Worm (Caenorhabditis elegans): ENCODE measurements around the gene T14G8.6.

T14G8.6 gene

ce11 chrX:12876795-12877530 lies 14.3 kb upstream of the T14G8.6 start, which contains the start of gene bcat-1 (continued):
- TF ChIP-seq nhr-84 (tag; optimal IDR thresholded peaks at IDR 0.05) (no peak), dsc-1 (tag; optimal IDR thresholded peaks at IDR 0.05) (peak; percentile 55), nhr-12 (tag; optimal IDR thresholded peaks at IDR 0.05) (no peak), C04F5.9 (tag; optimal IDR thresholded peaks at IDR 0.05) (no peak), hlh-17 (GFP tag; optimal IDR thresholded peaks at IDR 0.05; ENCODE audit: borderline replicate concordance) (no peak), alr-1 (tag; optimal IDR thresholded peaks at IDR 0.05; ENCODE audit: borderline replicate concordance) (no peak), unc-98 (GFP tag; IDR thresholded peaks at IDR 0.05) (no peak), C16A3.4 (tag; optimal IDR thresholded peaks at IDR 0.05) (no peak), nhr-20 (tag; optimal IDR thresholded peaks at IDR 0.05) (peak; percentile 71), nhr-19 (GFP tag; conservative IDR thresholded peaks at IDR 0.05) (peak; percentile 75), egl-13 (tag; optimal IDR thresholded peaks at IDR 0.05) (peak; percentile 62), mab-9 (GFP tag; IDR thresholded peaks at IDR 0.05) (0 out of 2 replicates have a peak, but pooled peaks have one; percentile 6), jun-1 (tag; optimal IDR thresholded peaks at IDR 0.05) (peak; percentile 56), snu-23 (GFP tag; optimal IDR thresholded peaks at IDR 0.05) (peak; percentile 68), Y116A8C.19 (tag; optimal IDR thresholded peaks at IDR 0.05; ENCODE audit: borderline replicate concordance) (no peak), mep-1 (tag; optimal IDR thresholded peaks at IDR 0.05) (peak; percentile 33), lin-15B (tag; optimal IDR thresholded peaks at IDR 0.05) (no peak), hlh-4 (tag; optimal IDR thresholded peaks at IDR 0.05) (no peak), ztf-11 (tag; optimal IDR thresholded peaks at IDR 0.05) (peak in 1 of 2 experiments; percentile 55), grh-1 (GFP tag; IDR thresholded peaks at IDR 0.05) (no peak), nhr-47 (tag; optimal IDR thresholded peaks at IDR 0.05) (peak; percentile 77), nhr-90 (tag; optimal IDR thresholded peaks at IDR 0.05; ENCODE audit: poor library complexity) (peak; percentile 40), lin-13 (GFP tag; optimal IDR thresholded peaks at IDR 0.05) (no peak), nhr-28 (tag; optimal IDR thresholded peaks at IDR 0.05) (no peak), mdl-1 (tag; optimal IDR thresholded peaks at IDR 0.05) (peak; percentile 36 to 97), lin-35 (GFP tag; optimal IDR thresholded peaks at IDR 0.05) (peak in 1 of 2 experiments; percentile 21), nhr-85 (tag) (peak; percentile 31), fos-1 (tag; optimal IDR thresholded peaks at IDR 0.05) (no peak), ces-1 (GFP tag; optimal IDR thresholded peaks at IDR 0.05) (no peak), pqm-1 (tag; optimal IDR thresholded peaks at IDR 0.05) (no peak), F16B12.6 (tag; optimal IDR thresholded peaks at IDR 0.05) (no peak), snpc-4 (tag; optimal IDR thresholded peaks at IDR 0.05) (no peak), lsy-2 (tag; optimal IDR thresholded peaks at IDR 0.05) (peak; percentile 55 to 56), unc-130 (tag; optimal IDR thresholded peaks at IDR 0.05) (no peak), egl-27 (tag; optimal IDR thresholded peaks at IDR 0.05) (no peak), unc-86 (tag; optimal IDR thresholded peaks at IDR 0.05) (peak; percentile 58), efl-1 (optimal IDR thresholded peaks at IDR 0.05) (peak; percentile 17 to 35), efl-1 (GFP tag; optimal IDR thresholded peaks at IDR 0.05 in 1 of 2) (no peak), ama-1 (optimal IDR thresholded peaks at IDR 0.05) (peak; percentile 0), pag-3 (tag; optimal IDR thresholded peaks at IDR 0.05; ENCODE audit: borderline replicate concordance, insufficient read depth) (no peak), isw-1 (GFP tag; IDR thresholded peaks at IDR 0.05) (peak; percentile 14; the same call in 1 of the 2 replicates), skn-1 (tag; optimal IDR thresholded peaks at IDR 0.05) (peak; percentile 62), ceh-88 (GFP tag; IDR thresholded peaks at IDR 0.05) (no peak; the same call in 1 of the 2 replicates), ets-5 (GFP tag; IDR thresholded peaks at IDR 0.05) (no peak), irx-1 (tag; optimal IDR thresholded peaks at IDR 0.05) (peak; percentile 33), nhr-71 (tag; optimal IDR thresholded peaks at IDR 0.05) (peak; percentile 90), lir-3 (tag; optimal IDR thresholded peaks at IDR 0.05; ENCODE audit: poor library complexity) (peak; percentile 54), fkh-10 (GFP tag; optimal IDR thresholded peaks at IDR 0.05) (peak; percentile 38), zip-4 (GFP tag; optimal IDR thresholded peaks at IDR 0.05) (peak; percentile 35), aha-1 (tag; optimal IDR thresholded peaks at IDR 0.05) (no peak), ceh-8 (GFP tag; optimal IDR thresholded peaks at IDR 0.05) (peak; percentile 42), nhr-76 (tag; optimal IDR thresholded peaks at IDR 0.05) (no peak)

All from whole organism, L1 larva.